Worm (Caenorhabditis elegans): Measurements from ENCODE around the gene C28H8.2.
A peak's percentile ranks its signal among the peaks of the same experiment; 100 is the strongest.

The C28H8.2 gene

ce11 chrIII:5915926-5916325 is 4.2 kb upstream of the C28H8.2 start:
- TF ChIP-seq ztf-23 (GFP tag; IDR thresholded peaks at IDR 0.05) (no peak), T22C8.4 (GFP tag; IDR thresholded peaks at IDR 0.05) (no peak), cog-1 (tag; optimal IDR thresholded peaks at IDR 0.05) (no peak), klf-2 (GFP tag; conservative IDR thresholded peaks at IDR 0.05) (no peak), ref-1 (GFP tag; conservative IDR thresholded peaks at IDR 0.05) (no peak), med-1 (GFP tag; optimal IDR thresholded peaks at IDR 0.05; ENCODE audit: insufficient read depth) (no peak), flt-1 (GFP tag; IDR thresholded peaks at IDR 0.05) (no peak), tab-1 (GFP tag; IDR thresholded peaks at IDR 0.05) (no peak), ztf-29 (GFP tag; IDR thresholded peaks at IDR 0.05) (no peak)

DNA sequence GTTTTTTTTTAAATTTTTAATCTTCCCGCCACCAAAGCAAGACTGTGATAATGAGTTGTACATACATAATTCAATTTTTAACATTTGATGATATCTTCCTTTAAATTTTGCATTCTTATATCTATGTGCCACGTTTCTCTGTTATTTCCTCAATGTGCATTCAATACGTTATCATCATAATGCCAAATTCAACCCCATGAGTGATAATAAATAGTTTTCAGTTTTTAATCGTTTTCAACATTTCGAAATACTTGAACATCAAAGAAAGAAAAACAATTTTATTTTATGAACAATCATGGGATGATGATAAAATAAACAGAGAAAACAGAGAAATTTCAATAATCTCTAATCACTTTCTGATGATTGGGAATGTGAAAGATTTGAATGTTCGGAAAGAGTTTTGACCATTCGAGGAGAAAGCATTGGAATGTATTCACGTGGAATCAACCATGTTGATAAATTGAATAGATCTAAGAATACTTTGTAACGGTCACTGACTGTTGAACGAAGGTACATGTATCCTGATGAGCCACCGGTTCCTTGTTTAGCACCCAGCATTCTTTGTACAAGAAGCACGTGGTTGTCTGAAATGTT is 2.7 kb upstream of the C28H8.2 start:
- TF ChIP-seq klf-2 (GFP tag; conservative IDR thresholded peaks at IDR 0.05) (no peak), med-1 (GFP tag; optimal IDR thresholded peaks at IDR 0.05; ENCODE audit: insufficient read depth) (no peak), ztf-29 (GFP tag; IDR thresholded peaks at IDR 0.05) (no peak)

ce11 chrIII:5921067-5921678 is 1.1 kb downstream of the C28H8.2 start:
- TF ChIP-seq ztf-23 (GFP tag; IDR thresholded peaks at IDR 0.05) (no peak), flt-1 (GFP tag; IDR thresholded peaks at IDR 0.05) (no peak), cog-1 (tag; optimal IDR thresholded peaks at IDR 0.05) (no peak), klf-2 (GFP tag; conservative IDR thresholded peaks at IDR 0.05) (no peak)

ce11 chrIII:5922236-5922635 is 2.1 kb downstream of the C28H8.2 start:
- no peak for TF ChIP-seq ref-1 (GFP tag; conservative IDR thresholded peaks at IDR 0.05)

DNA sequence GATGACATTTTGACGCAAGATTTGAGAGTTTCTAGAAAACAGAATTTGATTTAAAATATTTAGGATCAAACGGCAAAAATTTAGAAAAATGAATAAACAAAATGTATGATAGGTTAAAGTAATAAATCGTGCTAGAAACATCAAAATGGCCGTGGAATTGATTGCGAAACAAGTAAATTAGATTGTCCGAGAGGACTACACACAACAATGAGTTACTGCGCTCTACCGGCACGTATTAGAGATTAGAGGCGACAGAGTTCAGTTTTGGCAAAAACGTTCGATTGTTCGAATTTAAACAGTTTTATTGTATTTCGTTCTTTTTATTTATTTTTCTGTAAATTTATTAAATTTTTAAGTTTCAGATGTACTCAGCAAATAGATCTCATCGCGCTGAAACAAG is 5.6 kb downstream of the C28H8.2 start, which contains the start of the genes dnc-2 and bcl-7:
Gene dnc-2, minus strand, starts transcription at position 33 of the 400 bp plus-strand sequence.
Gene bcl-7, plus strand, starts transcription at position 363 of the 400 bp plus-strand sequence.
- no peak for TF ChIP-seq T22C8.4 (GFP tag; IDR thresholded peaks at IDR 0.05)
- no peak for TF ChIP-seq tab-1 (GFP tag; IDR thresholded peaks at IDR 0.05)
- TF ChIP-seq ztf-29 (GFP tag; IDR thresholded peaks at IDR 0.05): no peak
- TF ChIP-seq ztf-23 (GFP tag; IDR thresholded peaks at IDR 0.05): no peak
- TF ChIP-seq med-1 (GFP tag; optimal IDR thresholded peaks at IDR 0.05; ENCODE audit: insufficient read depth): no peak
- TF ChIP-seq flt-1 (GFP tag; IDR thresholded peaks at IDR 0.05): no peak
- TF ChIP-seq cog-1 (tag; optimal IDR thresholded peaks at IDR 0.05): no peak
- no peak for TF ChIP-seq ref-1 (GFP tag; conservative IDR thresholded peaks at IDR 0.05)
- no peak for TF ChIP-seq klf-2 (GFP tag; conservative IDR thresholded peaks at IDR 0.05)

DNA sequence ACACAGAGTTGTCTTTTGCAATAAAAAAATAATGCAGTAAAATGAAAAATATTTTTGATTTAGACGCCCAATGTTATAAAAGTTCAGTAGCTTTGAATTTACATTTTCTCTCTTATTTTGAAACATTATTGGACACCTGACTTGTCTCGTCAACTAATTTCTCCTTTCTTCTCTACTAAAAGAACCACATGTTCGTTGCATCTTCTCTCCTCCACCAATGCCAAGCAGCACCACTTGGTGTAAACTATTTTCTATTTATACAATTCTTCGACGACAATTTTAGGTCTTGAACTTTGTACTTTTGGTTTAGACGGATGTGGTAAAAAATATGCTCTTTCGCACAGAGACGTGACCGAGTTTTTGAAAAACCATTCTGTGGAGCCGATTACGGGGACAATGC is 10.5 kb downstream of the C28H8.2 start:
- TF ChIP-seq cog-1 (tag; optimal IDR thresholded peaks at IDR 0.05) (no peak), T22C8.4 (GFP tag; IDR thresholded peaks at IDR 0.05) (no peak), flt-1 (GFP tag; IDR thresholded peaks at IDR 0.05) (no peak), tab-1 (GFP tag; IDR thresholded peaks at IDR 0.05) (no peak), ztf-23 (GFP tag; IDR thresholded peaks at IDR 0.05) (no peak), klf-2 (GFP tag; conservative IDR thresholded peaks at IDR 0.05) (no peak), med-1 (GFP tag; optimal IDR thresholded peaks at IDR 0.05; ENCODE audit: insufficient read depth) (no peak), ref-1 (GFP tag; conservative IDR thresholded peaks at IDR 0.05) (no peak), ztf-29 (GFP tag; IDR thresholded peaks at IDR 0.05) (no peak)

ce11 chrIII:5931433-5931994 is 11.4 kb downstream of the C28H8.2 start, which contains the start of gene EGAP1.5:
Gene EGAP1.5, plus strand, starts transcription at chrIII:5931721.
- TF ChIP-seq ref-1 (GFP tag; conservative IDR thresholded peaks at IDR 0.05): no peak
- TF ChIP-seq ztf-29 (GFP tag; IDR thresholded peaks at IDR 0.05): no peak
- no peak for TF ChIP-seq klf-2 (GFP tag; conservative IDR thresholded peaks at IDR 0.05)
- no peak for TF ChIP-seq med-1 (GFP tag; optimal IDR thresholded peaks at IDR 0.05; ENCODE audit: insufficient read depth)
- 0 out of 2 replicates have a peak, but pooled peaks have one; percentile 23 for TF ChIP-seq tab-1 (GFP tag; IDR thresholded peaks at IDR 0.05)
- no peak for TF ChIP-seq flt-1 (GFP tag; IDR thresholded peaks at IDR 0.05)

ce11 chrIII:5932853-5933252 is 12.7 kb downstream of the C28H8.2 start, which contains the start of gene zmp-1:
Gene zmp-1, minus strand, starts transcription at chrIII:5932953.
- TF ChIP-seq ztf-29 (GFP tag; IDR thresholded peaks at IDR 0.05): no peak
- no peak for TF ChIP-seq med-1 (GFP tag; optimal IDR thresholded peaks at IDR 0.05; ENCODE audit: insufficient read depth)
- no peak for TF ChIP-seq T22C8.4 (GFP tag; IDR thresholded peaks at IDR 0.05)
- no peak for TF ChIP-seq ref-1 (GFP tag; conservative IDR thresholded peaks at IDR 0.05)
- no peak for TF ChIP-seq cog-1 (tag; optimal IDR thresholded peaks at IDR 0.05)

DNA sequence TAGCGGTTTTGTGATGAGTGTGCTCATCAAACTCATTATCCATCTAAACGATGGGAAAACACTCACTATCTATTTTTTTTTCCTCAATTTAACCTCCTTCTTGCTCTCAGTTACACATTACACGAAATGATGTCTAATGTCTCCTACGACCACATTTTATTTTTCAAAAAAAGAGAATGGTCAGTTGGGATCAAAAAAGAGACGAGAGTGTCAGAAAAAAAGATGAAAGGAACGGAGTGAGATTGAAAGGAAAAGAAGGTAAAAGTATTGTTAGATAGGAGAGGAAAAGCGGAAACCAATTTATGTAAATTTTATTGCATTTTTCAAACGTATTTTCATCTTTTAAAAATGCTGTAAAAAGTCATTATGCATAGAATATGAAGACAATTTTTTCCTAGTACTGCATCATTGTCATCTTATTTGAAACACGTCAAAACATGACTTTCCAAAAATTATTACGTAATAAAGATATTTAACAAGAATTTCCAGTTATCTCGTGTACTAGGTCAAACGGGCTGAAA is 14.1 kb downstream of the C28H8.2 start:
- TF ChIP-seq klf-2 (GFP tag; conservative IDR thresholded peaks at IDR 0.05): no peak
- TF ChIP-seq flt-1 (GFP tag; IDR thresholded peaks at IDR 0.05): no peak

DNA sequence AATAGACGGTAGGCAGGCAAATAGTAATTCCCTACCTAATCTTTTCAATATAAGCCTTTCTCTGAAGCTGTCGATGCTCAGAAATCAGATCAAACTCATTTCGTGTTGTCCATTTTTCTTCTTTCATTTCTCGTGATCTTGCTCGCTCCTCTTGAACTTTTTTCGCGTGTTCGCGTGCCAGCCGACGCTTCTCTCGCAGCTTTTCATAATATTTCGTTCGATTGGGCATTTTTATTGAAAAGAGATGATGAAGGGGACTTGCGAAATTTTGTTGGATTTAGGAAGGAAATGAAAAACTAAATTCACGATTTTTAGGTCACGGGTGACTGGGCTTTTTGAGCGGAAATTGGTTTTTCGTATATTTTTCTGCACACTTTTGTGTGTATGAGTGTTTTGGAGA is 16.9 kb downstream of the C28H8.2 start, which contains the start of gene EGAP1.1:
Gene EGAP1.1, minus strand, starts transcription at position 229 of the 400 bp plus-strand sequence.
- TF ChIP-seq med-1 (GFP tag; optimal IDR thresholded peaks at IDR 0.05; ENCODE audit: insufficient read depth) (no peak), flt-1 (GFP tag; IDR thresholded peaks at IDR 0.05) (no peak), T22C8.4 (GFP tag; IDR thresholded peaks at IDR 0.05) (no peak), tab-1 (GFP tag; IDR thresholded peaks at IDR 0.05) (no peak), cog-1 (tag; optimal IDR thresholded peaks at IDR 0.05) (no peak), klf-2 (GFP tag; conservative IDR thresholded peaks at IDR 0.05) (no peak), ztf-29 (GFP tag; IDR thresholded peaks at IDR 0.05) (no peak), ref-1 (GFP tag; conservative IDR thresholded peaks at IDR 0.05) (no peak), ztf-23 (GFP tag; IDR thresholded peaks at IDR 0.05) (no peak)
